Worm (Caenorhabditis elegans) whole organism, young adult: ENCODE data around the gene F22B7.9.
A peak's percentile ranks its signal among the peaks of the same experiment; 100 is the strongest.

ENCODE experiments used
- F10E7.11 ChIP-seq: sonication (generic microtip); optimal IDR thresholded peaks from 2 replicates; lab custom pipeline; 2017; ENCODE audit warnings: mild to moderate bottlenecking, missing genetic modification characterization, moderate library complexity, missing compliant biosample characterization
- F33H1.4 ChIP-seq: fragments of 200-800 bp; sonication (Bioruptor generic); IDR thresholded peaks from 2 replicates; pipeline ENCODE4 v1.3.6; 2022; ENCODE audit warnings: missing genetic modification reagents, missing genetic modification characterization, missing compliant biosample characterization
- F37B4.10 ChIP-seq: fragments of 200-800 bp; sonication (Bioruptor generic); IDR thresholded peaks from 2 replicates; pipeline ENCODE4 v1.3.6; 2022; ENCODE audit warnings: missing genetic modification characterization, missing compliant biosample characterization
- K12H6.12 ChIP-seq: fragments of 200-800 bp; sonication (Bioruptor generic); optimal IDR thresholded peaks from 2 replicates; lab custom pipeline; 2018; ENCODE audit warnings: mild to moderate bottlenecking, missing genetic modification characterization, missing compliant biosample characterization
- T26A5.8 ChIP-seq: sonication (generic microtip); optimal IDR thresholded peaks from 2 replicates; lab custom pipeline; 2016; ENCODE audit warnings: missing genetic modification characterization, missing compliant biosample characterization
- Y67H2A.10 ChIP-seq: fragments of 200-800 bp; sonication (Bioruptor generic); conservative IDR thresholded peaks from 2 replicates; pipeline ENCODE4 v1.3.6; 2022; ENCODE audit warnings: missing genetic modification reagents, missing genetic modification characterization, missing compliant biosample characterization
- attf-5 ChIP-seq: fragments of 200-800 bp; sonication (Bioruptor generic); optimal IDR thresholded peaks from 2 replicates; lab custom pipeline; 2018; ENCODE audit warnings: mild to moderate bottlenecking, missing genetic modification characterization, missing compliant biosample characterization
- bed-1 ChIP-seq: fragments of 200-800 bp; sonication (Bioruptor generic); IDR thresholded peaks from 2 replicates; pipeline ENCODE4 v1.3.6; 2022; ENCODE audit warnings: missing genetic modification reagents, missing genetic modification characterization, missing compliant biosample characterization
- cebp-1 ChIP-seq, 2 experiments: fragments of 200-800 bp in 1 of 2; sonication (Bioruptor generic) in 1 of 2; sonication (generic microtip) in 1 of 2; IDR thresholded peaks in 1 of 2; optimal IDR thresholded peaks in 1 of 2; 2 replicates each; pipeline versions ENCODE4 v1.3.6 to Lab custom; 2017 to 2022; ENCODE audit warnings: missing compliant biosample characterization in 2 of 2, missing genetic modification characterization in 2 of 2, mild to moderate bottlenecking in 1 of 2, missing genetic modification reagents in 1 of 2, moderate library complexity in 1 of 2
- chd-7 ChIP-seq: sonication (generic microtip); optimal IDR thresholded peaks from 2 replicates; lab custom pipeline; 2016; ENCODE audit warnings: mild to moderate bottlenecking, missing genetic modification characterization, moderate library complexity, missing compliant biosample characterization
- ekl-4 ChIP-seq: fragments of 200-800 bp; sonication (Bioruptor generic); IDR thresholded peaks from 2 replicates; pipeline ENCODE4 v1.3.6; 2022; ENCODE audit warnings: missing genetic modification reagents, missing genetic modification characterization, missing compliant biosample characterization
- hmg-20 ChIP-seq: fragments of 200-800 bp; sonication (Bioruptor generic); IDR thresholded peaks from 2 replicates; pipeline ENCODE4 v1.3.6; 2022; ENCODE audit warnings: missing genetic modification reagents, missing genetic modification characterization, missing compliant biosample characterization
- hsf-1 ChIP-seq: fragments of 200-800 bp; sonication (Bioruptor generic); IDR thresholded peaks from 2 replicates; pipeline ENCODE4 v1.3.6; 2022; ENCODE audit warnings: missing genetic modification reagents, missing genetic modification characterization, missing compliant biosample characterization
- lin-26 ChIP-seq: fragments of 200-800 bp; sonication (Bioruptor generic); IDR thresholded peaks from 2 replicates; pipeline ENCODE4 v1.3.6; 2022; ENCODE audit warnings: missing genetic modification reagents, missing genetic modification characterization, missing compliant biosample characterization
- lir-1 ChIP-seq: fragments of 200-800 bp; sonication (Bioruptor generic); conservative IDR thresholded peaks from 2 replicates; pipeline ENCODE4 v1.3.6; 2022; ENCODE audit warnings: missing genetic modification reagents, missing genetic modification characterization, missing compliant biosample characterization
- madf-6 ChIP-seq: fragments of 200-800 bp; sonication (Bioruptor generic); IDR thresholded peaks from 2 replicates; pipeline ENCODE4 v1.3.6; 2022; ENCODE audit warnings: missing genetic modification reagents, missing genetic modification characterization, missing compliant biosample characterization
- mcd-1 ChIP-seq: fragments of 200-800 bp; sonication (Bioruptor generic); IDR thresholded peaks from 2 replicates; pipeline ENCODE4 v1.3.6; 2022; ENCODE audit warnings: missing genetic modification reagents, missing genetic modification characterization, missing compliant biosample characterization
- nhr-179 ChIP-seq: sonication (generic microtip); optimal IDR thresholded peaks from 2 replicates; lab custom pipeline; 2016; ENCODE audit warnings: mild to moderate bottlenecking, missing genetic modification characterization, missing compliant biosample characterization
- nhr-80 ChIP-seq: sonication (generic microtip); optimal IDR thresholded peaks from 2 replicates; lab custom pipeline; 2016; ENCODE audit warnings: missing genetic modification characterization, missing compliant biosample characterization
- pbrm-1 ChIP-seq: fragments of 200-800 bp; sonication (Bioruptor generic); IDR thresholded peaks from 2 replicates; pipeline ENCODE4 v1.3.6; 2022; ENCODE audit warnings: missing genetic modification reagents, missing genetic modification characterization, missing compliant biosample characterization
- rcor-1 ChIP-seq: fragments of 200-800 bp; sonication (Bioruptor generic); IDR thresholded peaks from 2 replicates; pipeline ENCODE4 v1.3.6; 2022; ENCODE audit warnings: missing genetic modification reagents, missing genetic modification characterization, missing compliant biosample characterization
- sdz-38 ChIP-seq: sonication (generic microtip); optimal IDR thresholded peaks from 2 replicates; lab custom pipeline; 2016; ENCODE audit warnings: missing genotype, missing genetic modification characterization, missing compliant biosample characterization
- sea-2 ChIP-seq: fragments of 200-800 bp; sonication (Bioruptor generic); IDR thresholded peaks from 2 replicates; pipeline ENCODE4 v1.3.6; 2022; ENCODE audit warnings: missing genetic modification characterization, missing compliant biosample characterization
- sptf-2 ChIP-seq: fragments of 200-800 bp; sonication (Bioruptor generic); optimal IDR thresholded peaks from 2 replicates; lab custom pipeline; 2018; ENCODE audit warnings: mild to moderate bottlenecking, missing genetic modification characterization, missing compliant biosample characterization
- unc-130 ChIP-seq: sonication (generic microtip); optimal IDR thresholded peaks from 2 replicates; lab custom pipeline; 2016; ENCODE audit warnings: missing genetic modification reagents, missing genetic modification characterization, missing compliant biosample characterization
- ztf-25 ChIP-seq: fragments of 200-800 bp; sonication (Bioruptor generic); IDR thresholded peaks from 2 replicates; pipeline ENCODE4 v1.3.6; 2022; ENCODE audit warnings: missing genetic modification reagents, missing genetic modification characterization, missing compliant biosample characterization
- ztf-28 ChIP-seq: fragments of 200-800 bp; sonication (Bioruptor generic); IDR thresholded peaks from 2 replicates; pipeline ENCODE4 v1.3.6; 2022; ENCODE audit warnings: missing genetic modification reagents, missing genetic modification characterization, missing compliant biosample characterization
- ztf-6 ChIP-seq: fragments of 200-800 bp; sonication (Bioruptor generic); IDR thresholded peaks from 2 replicates; pipeline ENCODE4 v1.3.6; 2022; ENCODE audit warnings: missing genetic modification reagents, missing genetic modification characterization, missing compliant biosample characterization

F22B7.9 gene

ce11 chrIII:8611282-8611681 lies 42.4 kb downstream of the F22B7.9 start:
- TF ChIP-seq sptf-2 (GFP tag; lab: Kevin White, UChicago) (no peak), cebp-1 (GFP tag; IDR thresholded peaks at IDR 0.05; lab: Robert Waterston, UW) (peak; percentile 47; the same call in 1 of the 2 replicates), cebp-1 (tag; optimal IDR thresholded peaks at IDR 0.05; lab: Kevin White, UChicago) (peak; percentile 90)
- TF ChIP-seq, all 124 proteins: peak for 1

- TF ChIP-seq rcor-1 (GFP tag; lab: Robert Waterston, UW) (no peak), sptf-2 (GFP tag; lab: Kevin White, UChicago) (no peak), ztf-25 (GFP tag; lab: Robert Waterston, UW) (no peak), mcd-1 (no peak), F33H1.4 (GFP tag; lab: Robert Waterston, UW) (no peak), nhr-80 (no peak), ekl-4 (GFP tag; lab: Robert Waterston, UW) (no peak), madf-6 (no peak), Y67H2A.10 (GFP tag; lab: Robert Waterston, UW) (no peak), F37B4.10 (GFP tag; lab: Robert Waterston, UW) (no peak), bed-1 (GFP tag; lab: Robert Waterston, UW) (no peak), pbrm-1 (GFP tag; lab: Robert Waterston, UW) (no peak), lir-1 (GFP tag; lab: Robert Waterston, UW) (no peak), F10E7.11 (tag; lab: Kevin White, UChicago) (no peak), sdz-38 (tag; lab: Kevin White, UChicago) (no peak), ztf-6 (GFP tag; lab: Robert Waterston, UW) (no peak), chd-7 (tag; lab: Kevin White, UChicago) (no peak)
Observed at ce11 chrIII:8609683-8610082, 44.0 kb downstream of the F22B7.9 start, which contains the start of gene C06E1.9. Gene C06E1.9 (minus strand): TSS chrIII:8609783.

ce11 chrIII:8605532-8605931 lies 48.2 kb downstream of the F22B7.9 start, which contains the start of gene C06E1.1:
Gene C06E1.1 (plus strand): TSS chrIII:8605832.
- TF ChIP-seq hmg-20 (GFP tag; lab: Robert Waterston, UW) (no peak), ztf-28 (no peak), mcd-1 (no peak), unc-130 (no peak), K12H6.12 (tag; lab: Kevin White, UChicago) (no peak), nhr-80 (no peak), T26A5.8 (no peak), nhr-179 (tag; lab: Kevin White, UChicago) (no peak), attf-5 (GFP tag; lab: Kevin White, UChicago) (no peak), lin-26 (GFP tag; lab: Robert Waterston, UW) (no peak), sea-2 (no peak), hsf-1 (GFP tag; lab: Robert Waterston, UW) (no peak)
